Fruit fly (Drosophila melanogaster): ENCODE data around the gene kto.
A peak's percentile ranks its signal among the peaks of the same experiment; 100 is the strongest.

Gene kto

dm6 chr3L:19817807-19818531, 18.4 kb upstream of the kto start, which contains the start of the genes Fibp and Deaf1 (continued):
- TF ChIP-seq lz (GFP tag; optimal IDR thresholded peaks at IDR 0.05) (peak; percentile 87), CG10669 (GFP tag; optimal IDR thresholded peaks at IDR 0.05) (peak; percentile 55), CG4318 (GFP tag; optimal IDR thresholded peaks at IDR 0.05) (peak; percentile 61), Blimp-1 (GFP tag; optimal IDR thresholded peaks at IDR 0.05) (no peak), eg (GFP tag; IDR thresholded peaks at IDR 0.05) (peak; percentile 43; the same call in 2 of the 3 replicates), dac (GFP tag; optimal IDR thresholded peaks at IDR 0.05) (peak; percentile 21), svp (GFP tag) (no peak), fd59A (GFP tag; optimal IDR thresholded peaks at IDR 0.05) (peak; percentile 39), CG6163 (GFP tag; IDR thresholded peaks at IDR 0.05) (peak; percentile 40; the same call in 1 of the 3 replicates), CG11902 (GFP tag; optimal IDR thresholded peaks at IDR 0.05) (peak; percentile 70), CG15336 (GFP tag; IDR thresholded peaks at IDR 0.05) (0 out of 2 replicates have a peak, but pooled peaks have one; percentile 10), Eip78C (GFP tag) (peak; percentile 91), CG6854 (GFP tag; optimal IDR thresholded peaks at IDR 0.05) (no peak), CG11762 (GFP tag; optimal IDR thresholded peaks at IDR 0.05; ENCODE audit: insufficient read depth) (peak; percentile 64), CG10631 (GFP tag; optimal IDR thresholded peaks at IDR 0.05) (peak; percentile 84), spab (GFP tag; optimal IDR thresholded peaks at IDR 0.05) (no peak), topi (GFP tag; optimal IDR thresholded peaks at IDR 0.05) (peak; percentile 77), CG6808 (GFP tag; optimal IDR thresholded peaks at IDR 0.05) (no peak)

- TF ChIP-seq CG7368 (GFP tag; optimal IDR thresholded peaks at IDR 0.05) = peak; percentile 73
- no peak for TF ChIP-seq CG11762 (GFP tag; optimal IDR thresholded peaks at IDR 0.05; ENCODE audit: insufficient read depth)
Observed at dm6 chr3L:19818701-19819100, 17.7 kb upstream of the kto start.

- no peak for TF ChIP-seq CG34406 (GFP tag; optimal IDR thresholded peaks at IDR 0.05)
- TF ChIP-seq Eip93F (GFP tag; optimal IDR thresholded peaks at IDR 0.05) = peak; percentile 45
- peak in 1 of 2 experiments; percentile 71 for TF ChIP-seq ss (GFP tag; optimal IDR thresholded peaks at IDR 0.05)
- TF ChIP-seq lz (GFP tag; optimal IDR thresholded peaks at IDR 0.05) = peak; percentile 9
- peak; percentile 54 for TF ChIP-seq esn (GFP tag; optimal IDR thresholded peaks at IDR 0.05)
- TF ChIP-seq vri (GFP tag; optimal IDR thresholded peaks at IDR 0.05) = no peak
- no peak for TF ChIP-seq CG1621 (tag; optimal IDR thresholded peaks at IDR 0.05)
- TF ChIP-seq CG8119 (GFP tag; IDR thresholded peaks at IDR 0.05) = peak; percentile 22; the same call in 1 of the 3 replicates
- TF ChIP-seq Blimp-1 (GFP tag; optimal IDR thresholded peaks at IDR 0.05) = peak; percentile 81
- TF ChIP-seq salr (GFP tag; optimal IDR thresholded peaks at IDR 0.05) = no peak
- TF ChIP-seq fd59A (GFP tag; optimal IDR thresholded peaks at IDR 0.05) = no peak
- peak; percentile 58 for TF ChIP-seq CG6854 (GFP tag; optimal IDR thresholded peaks at IDR 0.05)
- no peak for TF ChIP-seq Smox (GFP tag; optimal IDR thresholded peaks at IDR 0.05)
- TF ChIP-seq fkh (GFP tag; optimal IDR thresholded peaks at IDR 0.05) = no peak
- TF ChIP-seq Lpt (GFP tag; optimal IDR thresholded peaks at IDR 0.05) = no peak
- TF ChIP-seq Eip78C (GFP tag) = peak; percentile 83
- TF ChIP-seq CG6792 (GFP tag; optimal IDR thresholded peaks at IDR 0.05) = peak; percentile 38
- TF ChIP-seq CG15336 (GFP tag; IDR thresholded peaks at IDR 0.05) = 0 out of 2 replicates have a peak, but pooled peaks have one; percentile 12
- peak; percentile 17 for TF ChIP-seq topi (GFP tag; optimal IDR thresholded peaks at IDR 0.05)
- TF ChIP-seq achi (GFP tag; optimal IDR thresholded peaks at IDR 0.05) = no peak
- TF ChIP-seq CG6163 (GFP tag; IDR thresholded peaks at IDR 0.05) = peak; percentile 47; the same call in 2 of the 3 replicates
- TF ChIP-seq Sox14 (GFP tag; optimal IDR thresholded peaks at IDR 0.05) = peak; percentile 71
Observed at dm6 chr3L:19833227-19833626, 3.2 kb upstream of the kto start.

Measured in whole organism, prepupa.